Worm (Caenorhabditis elegans) whole organism, L4 larva: Measurements from ENCODE around the gene D1044.4.

Experiments used
- T20F7.1 ChIP-seq: fragments of 200-800 bp; sonication (Bioruptor generic); optimal IDR thresholded peaks from 2 replicates; lab custom pipeline; 2018; ENCODE audit warnings: mild to moderate bottlenecking, missing genetic modification characterization, missing compliant biosample characterization
- T26A8.4 ChIP-seq: fragments of 200-800 bp; sonication (Bioruptor generic); IDR thresholded peaks from 2 replicates; pipeline ENCODE4 v1.3.6; 2022; ENCODE audit warnings: missing genetic modification characterization, missing compliant biosample characterization
- ZK337.2 ChIP-seq: fragments of 200-800 bp; sonication (Bioruptor generic); IDR thresholded peaks from 2 replicates; pipeline ENCODE4 v1.3.6; 2022; ENCODE audit warnings: missing genetic modification reagents, missing genetic modification characterization, missing compliant biosample characterization
- ZK546.5 ChIP-seq, 2 experiments: sonication (generic microtip); optimal IDR thresholded peaks; 2 replicates each; lab custom pipeline; 2017; ENCODE audit warnings: missing biosample characterization in 2 of 2, missing genetic modification characterization in 2 of 2
- aly-2 ChIP-seq: sonication (generic microtip); optimal IDR thresholded peaks from 2 replicates; lab custom pipeline; 2018; ENCODE audit warnings: missing biosample characterization, missing genetic modification characterization
- ama-1 ChIP-seq: fragments of 150-350 bp; optimal IDR thresholded peaks from 2 replicates; lab custom pipeline; 2014; ENCODE audit warnings: inconsistent platforms, mixed read lengths
- attf-4 ChIP-seq: sonication (generic microtip); optimal IDR thresholded peaks from 3 replicates; lab custom pipeline; 2017; ENCODE audit warnings: missing biosample characterization, missing genetic modification characterization
- ceh-20 ChIP-seq: fragments of 200-800 bp; sonication (Bioruptor generic); IDR thresholded peaks from 2 replicates; pipeline ENCODE4 v1.3.6; 2022; ENCODE audit warnings: missing genetic modification reagents, missing genetic modification characterization, missing compliant biosample characterization
- ceh-28 ChIP-seq: fragments of 150-350 bp; optimal IDR thresholded peaks from 2 replicates; lab custom pipeline; 2014; ENCODE audit warnings: missing biosample characterization, missing genetic modification reagents, missing genetic modification characterization
- ceh-62 ChIP-seq: sonication (generic microtip); optimal IDR thresholded peaks from 2 replicates; lab custom pipeline; 2017; ENCODE audit warnings: missing biosample characterization, missing genetic modification characterization
- ces-1 ChIP-seq: fragments of 150-350 bp; sonication (generic microtip); optimal IDR thresholded peaks from 4 replicates; lab custom pipeline; 2014; ENCODE audit warnings: missing biosample characterization, missing genetic modification reagents, missing genetic modification characterization
- cey-2 ChIP-seq: sonication (generic microtip); optimal IDR thresholded peaks from 3 replicates; lab custom pipeline; 2017; ENCODE audit warnings: missing genetic modification characterization, mild to moderate bottlenecking, missing compliant biosample characterization, antibody characterized with exemption, borderline replicate concordance; ENCODE audit not compliant: insufficient read depth
- ctbp-1 ChIP-seq: fragments of 200-800 bp; sonication (Bioruptor generic); IDR thresholded peaks from 2 replicates; pipeline ENCODE4 v1.3.6; 2022; ENCODE audit warnings: missing genetic modification reagents, missing genetic modification characterization, missing compliant biosample characterization
- daf-16 ChIP-seq, 3 experiments: sonication (generic microtip); optimal IDR thresholded peaks; 2 replicates each; lab custom pipeline; 2016 to 2017; ENCODE audit warnings: missing genetic modification characterization in 3 of 3, missing genetic modification reagents in 3 of 3, mild to moderate bottlenecking in 2 of 3, missing compliant biosample characterization in 2 of 3, missing biosample characterization in 1 of 3, moderate library complexity in 1 of 3
- dmd-6 ChIP-seq: fragments of 200-800 bp; sonication (Bioruptor generic); IDR thresholded peaks from 2 replicates; pipeline ENCODE4 v1.3.6; 2022; ENCODE audit warnings: missing genetic modification reagents, missing genetic modification characterization, missing compliant biosample characterization
- dmd-8 ChIP-seq: fragments of 200-800 bp; sonication (Bioruptor generic); IDR thresholded peaks from 2 replicates; pipeline ENCODE4 v1.3.6; 2022; ENCODE audit warnings: missing genetic modification characterization, missing compliant biosample characterization
- duxl-1 ChIP-seq: sonication (generic microtip); optimal IDR thresholded peaks from 2 replicates; lab custom pipeline; 2016; ENCODE audit warnings: mild to moderate bottlenecking, missing genetic modification characterization, moderate library complexity, missing compliant biosample characterization; ENCODE audit not compliant: poor library complexity
- dve-1 ChIP-seq: sonication (generic microtip); optimal IDR thresholded peaks from 2 replicates; lab custom pipeline; 2017; ENCODE audit warnings: antibody characterized with exemption, mild to moderate bottlenecking, missing genetic modification characterization, missing compliant biosample characterization; ENCODE audit not compliant: insufficient read depth
- egl-27 ChIP-seq: sonication (generic microtip); optimal IDR thresholded peaks from 3 replicates; lab custom pipeline; 2017; ENCODE audit warnings: missing biosample characterization, missing genetic modification reagents, missing genetic modification characterization
- egl-43 ChIP-seq: fragments of 200-800 bp; sonication (Bioruptor generic); IDR thresholded peaks from 2 replicates; pipeline ENCODE4 v1.3.6; 2022; ENCODE audit warnings: missing genetic modification reagents, missing genetic modification characterization, missing compliant biosample characterization
- gei-8 ChIP-seq: fragments of 200-800 bp; sonication (Bioruptor generic); optimal IDR thresholded peaks from 2 replicates; lab custom pipeline; 2018; ENCODE audit warnings: mild to moderate bottlenecking, missing genetic modification characterization, missing compliant biosample characterization
- hif-1 ChIP-seq, 2 experiments: sonication (generic microtip); optimal IDR thresholded peaks; 2 replicates each; lab custom pipeline; 2016 to 2017; ENCODE audit warnings: missing compliant biosample characterization in 2 of 2, missing genetic modification characterization in 2 of 2, missing genetic modification reagents in 2 of 2, missing genotype in 2 of 2, mild to moderate bottlenecking in 1 of 2
- hlh-30 ChIP-seq: sonication (generic microtip); optimal IDR thresholded peaks from 2 replicates; lab custom pipeline; 2017; ENCODE audit warnings: antibody characterized with exemption, mild to moderate bottlenecking, missing genetic modification characterization, missing compliant biosample characterization; ENCODE audit not compliant: insufficient read depth
- hmg-1.1 ChIP-seq: fragments of 200-800 bp; sonication (Bioruptor generic); IDR thresholded peaks from 2 replicates; pipeline ENCODE4 v1.3.6; 2022; ENCODE audit warnings: missing genetic modification reagents, missing genetic modification characterization, missing compliant biosample characterization
- lim-7 ChIP-seq: fragments of 200-800 bp; sonication (Bioruptor generic); IDR thresholded peaks from 2 replicates; pipeline ENCODE4 v1.3.6; 2022; ENCODE audit warnings: missing genetic modification characterization, missing compliant biosample characterization
- lin-29 ChIP-seq: fragments of 200-800 bp; sonication (Bioruptor generic); IDR thresholded peaks from 2 replicates; pipeline ENCODE4 v1.3.6; 2022; ENCODE audit warnings: missing genetic modification reagents, missing genetic modification characterization, missing compliant biosample characterization
- madf-5 ChIP-seq, 2 experiments: fragments of 200-800 bp; sonication (Bioruptor generic); IDR thresholded peaks; 2 replicates each; pipeline ENCODE4 v1.3.6; 2022; ENCODE audit warnings: missing compliant biosample characterization in 2 of 2, missing genetic modification characterization in 2 of 2
- madf-9 ChIP-seq: fragments of 200-800 bp; sonication (Bioruptor generic); conservative IDR thresholded peaks from 2 replicates; pipeline ENCODE4 v1.3.6; 2022; ENCODE audit warnings: missing genetic modification reagents, missing genetic modification characterization, missing compliant biosample characterization
- mes-2 ChIP-seq: sonication (generic microtip); optimal IDR thresholded peaks from 2 replicates; lab custom pipeline; 2016; ENCODE audit warnings: missing genotype, mild to moderate bottlenecking, missing genetic modification characterization, missing compliant biosample characterization; ENCODE audit not compliant: poor library complexity, severe bottlenecking
- mxl-3 ChIP-seq: fragments of 200-800 bp; sonication (Bioruptor generic); optimal IDR thresholded peaks from 2 replicates; lab custom pipeline; 2018; ENCODE audit warnings: mild to moderate bottlenecking, missing genetic modification characterization, missing compliant biosample characterization
- nhr-10 ChIP-seq: fragments of 150-350 bp; optimal IDR thresholded peaks from 2 replicates; lab custom pipeline; 2014; ENCODE audit warnings: missing biosample characterization, missing genetic modification characterization
- nhr-11 ChIP-seq: fragments of 150-350 bp; optimal IDR thresholded peaks from 2 replicates; lab custom pipeline; 2014; ENCODE audit warnings: missing biosample characterization, missing genetic modification characterization
- nhr-25 ChIP-seq: sonication (generic microtip); optimal IDR thresholded peaks from 2 replicates; lab custom pipeline; 2017; ENCODE audit warnings: missing genetic modification characterization, mild to moderate bottlenecking, missing compliant biosample characterization, antibody characterized with exemption, moderate library complexity, borderline replicate concordance; ENCODE audit not compliant: insufficient read depth
- nhr-41 ChIP-seq: fragments of 200-800 bp; sonication (Bioruptor generic); IDR thresholded peaks from 2 replicates; pipeline ENCODE4 v1.3.6; 2022; ENCODE audit warnings: missing genetic modification reagents, missing genetic modification characterization, missing compliant biosample characterization
- nhr-48 ChIP-seq: sonication (generic microtip); optimal IDR thresholded peaks from 2 replicates; lab custom pipeline; 2016; ENCODE audit warnings: mild to moderate bottlenecking, missing genetic modification characterization, missing compliant biosample characterization
- nhr-76 ChIP-seq: fragments of 150-350 bp; optimal IDR thresholded peaks from 2 replicates; lab custom pipeline; 2014; ENCODE audit warnings: missing biosample characterization, missing genetic modification characterization
- nhr-77 ChIP-seq: fragments of 150-350 bp; optimal IDR thresholded peaks from 2 replicates; lab custom pipeline; 2014; ENCODE audit warnings: missing biosample characterization, missing genetic modification characterization
- pqm-1 ChIP-seq: sonication (generic microtip); optimal IDR thresholded peaks from 2 replicates; lab custom pipeline; 2017; ENCODE audit warnings: missing biosample characterization, missing genetic modification characterization
- rbr-2 ChIP-seq: sonication (generic microtip); optimal IDR thresholded peaks from 2 replicates; lab custom pipeline; 2016; ENCODE audit warnings: missing genotype, missing genetic modification characterization, missing compliant biosample characterization
- sdz-12 ChIP-seq: fragments of 200-800 bp; sonication (Bioruptor generic); optimal IDR thresholded peaks from 2 replicates; lab custom pipeline; 2018; ENCODE audit warnings: mild to moderate bottlenecking, missing genetic modification characterization, missing compliant biosample characterization
- snpc-4 ChIP-seq: fragments of 150-350 bp; optimal IDR thresholded peaks from 2 replicates; lab custom pipeline; 2014; ENCODE audit warnings: missing biosample characterization, missing genetic modification characterization
- spr-1 ChIP-seq: sonication (generic microtip); optimal IDR thresholded peaks from 2 replicates; lab custom pipeline; 2016; ENCODE audit warnings: mild to moderate bottlenecking, missing genetic modification characterization, missing compliant biosample characterization
- tra-1 ChIP-seq: fragments of 200-800 bp; sonication (Bioruptor generic); IDR thresholded peaks from 2 replicates; pipeline ENCODE4 v1.3.6; 2022; ENCODE audit warnings: missing genetic modification reagents, missing genetic modification characterization, missing compliant biosample characterization
- unc-62 ChIP-seq, 3 experiments: fragments of 150-350 bp in 1 of 3; sonication (generic microtip); optimal IDR thresholded peaks in 2 of 3; peaks in 1 of 3; 1 replicate in 1 of 3; 2 replicates in 2 of 3; lab custom pipeline; 2014 to 2017; ENCODE audit warnings: missing biosample characterization in 3 of 3, missing genetic modification characterization in 3 of 3, missing genetic modification reagents in 3 of 3, missing genotype in 1 of 3
- zfp-3 ChIP-seq: fragments of 200-800 bp; sonication (Bioruptor generic); conservative IDR thresholded peaks from 2 replicates; pipeline ENCODE4 v1.3.6; 2022; ENCODE audit warnings: missing genetic modification reagents, missing genetic modification characterization, missing compliant biosample characterization
- ztf-11 ChIP-seq: fragments of 150-350 bp; optimal IDR thresholded peaks from 2 replicates; lab custom pipeline; 2014; ENCODE audit warnings: missing biosample characterization, missing genetic modification characterization
- ztf-7 ChIP-seq: fragments of 150-350 bp; optimal IDR thresholded peaks from 2 replicates; lab custom pipeline; 2014; ENCODE audit warnings: missing biosample characterization, missing genetic modification characterization

Gene D1044.4

ce11 chrIII:5550193-5550592 lies 28.4 kb upstream of the D1044.4 start (continued):
- TF ChIP-seq nhr-10 (no peak), cey-2 (tag; lab: Kevin White, UChicago) (peak; percentile 6), rbr-2 (tag; lab: Kevin White, UChicago) (no peak), T26A8.4 (GFP tag; lab: Robert Waterston, UW) (no peak), ztf-11 (tag; lab: Kevin White, UChicago) (no peak), egl-43 (no peak), zfp-3 (GFP tag; lab: Robert Waterston, UW) (no peak), lim-7 (GFP tag; lab: Robert Waterston, UW) (no peak), T20F7.1 (GFP tag; lab: Kevin White, UChicago) (no peak), ceh-28 (tag; lab: Kevin White, UChicago) (no peak), nhr-41 (no peak), tra-1 (no peak), lin-29 (GFP tag; lab: Robert Waterston, UW) (peak; percentile 9; the same call in 1 of the 2 replicates), dve-1 (tag; lab: Kevin White, UChicago) (peak; percentile 23), hlh-30 (peak; percentile 18), mxl-3 (GFP tag; lab: Kevin White, UChicago) (no peak), dmd-6 (GFP tag; lab: Robert Waterston, UW) (0 out of 2 replicates have a peak, but pooled peaks have one; percentile 12), sdz-12 (no peak), ZK546.5 (tag; optimal IDR thresholded peaks at IDR 0.05; lab: Kevin White, UChicago) (no peak), hmg-1.1 (GFP tag; lab: Robert Waterston, UW) (no peak), ceh-20 (no peak), nhr-11 (tag; lab: Kevin White, UChicago) (no peak), nhr-77 (no peak), snpc-4 (tag; lab: Kevin White, UChicago) (no peak), nhr-48 (no peak), dmd-8 (GFP tag; lab: Robert Waterston, UW) (no peak), spr-1 (tag; lab: Kevin White, UChicago) (no peak), ctbp-1 (no peak), mes-2 (tag; lab: Kevin White, UChicago) (no peak), gei-8 (GFP tag; lab: Kevin White, UChicago) (no peak)

- TF ChIP-seq mxl-3 (GFP tag; lab: Kevin White, UChicago) (peak; percentile 31), daf-16 (GFP tag; optimal IDR thresholded peaks at IDR 0.05; lab: Kevin White, UChicago) (no peak), daf-16 (tag; optimal IDR thresholded peaks at IDR 0.05; lab: Kevin White, UChicago) (peak; percentile 30), nhr-76 (tag; lab: Kevin White, UChicago) (no peak), pqm-1 (tag; lab: Kevin White, UChicago) (peak; percentile 70), dmd-6 (GFP tag; lab: Robert Waterston, UW) (peak; percentile 55)
These were observed 24.9 kb upstream of the D1044.4 start, which contains the start of gene F09F7.5 for ce11 chrIII:5546730-5547129. F09F7.5 (plus strand) TSS chrIII:5546987.

ce11 chrIII:5546309-5546708 lies 24.5 kb upstream of the D1044.4 start:
- TF ChIP-seq rbr-2 (tag; lab: Kevin White, UChicago) = no peak
- TF ChIP-seq mxl-3 (GFP tag; lab: Kevin White, UChicago) = no peak
- no peak for TF ChIP-seq nhr-25 (tag; lab: Kevin White, UChicago)
- TF ChIP-seq attf-4 = no peak
- TF ChIP-seq nhr-48 = peak; percentile 19
- no peak for TF ChIP-seq egl-27 (tag; lab: Kevin White, UChicago)
- no peak for TF ChIP-seq ama-1
- no peak for TF ChIP-seq aly-2
- TF ChIP-seq ZK337.2 = no peak
- no peak for TF ChIP-seq unc-62 (GFP tag; optimal IDR thresholded peaks at IDR 0.05 in 1 of 2; lab: Kevin White, UChicago)
- no peak for TF ChIP-seq unc-62 (tag; optimal IDR thresholded peaks at IDR 0.05; lab: Kevin White, UChicago)
- TF ChIP-seq mes-2 (tag; lab: Kevin White, UChicago) = peak; percentile 14
- TF ChIP-seq ces-1 (GFP tag; lab: Kevin White, UChicago) = no peak
- no peak for TF ChIP-seq ztf-7 (tag; lab: Kevin White, UChicago)
- TF ChIP-seq hlh-30 = peak; percentile 2
- TF ChIP-seq ceh-62 (tag; lab: Kevin White, UChicago) = no peak
- TF ChIP-seq duxl-1 = no peak
- no peak for TF ChIP-seq madf-9 (GFP tag; lab: Robert Waterston, UW)
- TF ChIP-seq madf-5 (GFP tag; IDR thresholded peaks at IDR 0.05; lab: Robert Waterston, UW) = no peak
- TF ChIP-seq hif-1 (tag; optimal IDR thresholded peaks at IDR 0.05; lab: Kevin White, UChicago) = no peak
